Worm (Caenorhabditis elegans): ENCODE measurements around the gene nhr-222.
A peak's percentile ranks its signal among the peaks of the same experiment; 100 is the strongest.

nhr-222 gene

DNA sequence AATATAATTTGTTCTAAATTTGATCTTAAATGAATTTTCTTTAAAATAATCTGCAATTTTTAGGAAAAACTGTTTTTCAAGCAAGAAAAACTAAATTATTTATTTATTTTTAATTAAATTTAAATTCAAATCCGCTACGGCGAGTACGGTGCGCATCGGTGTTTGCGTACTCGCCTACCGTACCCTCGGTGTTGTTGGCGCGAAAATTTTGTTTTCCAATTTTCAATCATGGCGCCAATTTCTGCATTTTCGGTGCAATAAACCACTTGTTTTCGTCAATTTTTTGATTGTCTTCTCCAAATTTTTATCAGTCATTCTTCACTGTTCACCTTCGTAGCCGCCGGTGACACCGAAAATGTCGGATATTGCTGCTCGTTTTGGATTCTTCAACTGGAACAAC, 35.6 kb upstream of the nhr-222 start, which contains the start of gene pygl-1 (continued):
- TF ChIP-seq B0261.1 (tag; optimal IDR thresholded peaks at IDR 0.05) (no peak), unc-130 (GFP tag; optimal IDR thresholded peaks at IDR 0.05) (peak; percentile 95), somi-1 (GFP tag; optimal IDR thresholded peaks at IDR 0.05) (no peak), ccch-3 (GFP tag; optimal IDR thresholded peaks at IDR 0.05) (no peak), ceh-58 (GFP tag; IDR thresholded peaks at IDR 0.05) (no peak), lin-54 (GFP tag; optimal IDR thresholded peaks at IDR 0.05) (peak; percentile 94), ztf-18 (tag; optimal IDR thresholded peaks at IDR 0.05) (no peak), let-526 (GFP tag; IDR thresholded peaks at IDR 0.05) (no peak), lir-1 (GFP tag; conservative IDR thresholded peaks at IDR 0.05) (peak; percentile 71), efl-1 (GFP tag; optimal IDR thresholded peaks at IDR 0.05) (peak; percentile 99), dox-1 (GFP tag; IDR thresholded peaks at IDR 0.05) (peak; percentile 87), bed-2 (GFP tag; IDR thresholded peaks at IDR 0.05) (0 out of 2 replicates have a peak, but pooled peaks have one; percentile 33), nhr-27 (tag; optimal IDR thresholded peaks at IDR 0.05) (no peak), snpc-1.1 (tag; optimal IDR thresholded peaks at IDR 0.05; ENCODE audit: insufficient read depth) (peak; percentile 63), F57A8.1 (GFP tag; optimal IDR thresholded peaks at IDR 0.05) (no peak), ceh-27 (GFP tag; optimal IDR thresholded peaks at IDR 0.05) (no peak), ztf-6 (GFP tag; IDR thresholded peaks at IDR 0.05) (no peak), hmg-20 (GFP tag; IDR thresholded peaks at IDR 0.05) (no peak), D2030.7 (GFP tag; IDR thresholded peaks at IDR 0.05) (peak; percentile 99), ekl-4 (GFP tag; IDR thresholded peaks at IDR 0.05) (peak; percentile 62; the same call in 1 of the 2 replicates), nhr-80 (tag; optimal IDR thresholded peaks at IDR 0.05) (no peak), unc-62 (GFP tag; optimal IDR thresholded peaks at IDR 0.05) (no peak), dpl-1 (GFP tag; optimal IDR thresholded peaks at IDR 0.05) (peak; percentile 94), hlh-26 (GFP tag; conservative IDR thresholded peaks at IDR 0.05) (no peak), Y79H2A.3 (GFP tag; conservative IDR thresholded peaks at IDR 0.05) (peak; percentile 84), F10E7.11 (tag; optimal IDR thresholded peaks at IDR 0.05) (no peak), mel-28 (tag; optimal IDR thresholded peaks at IDR 0.05; ENCODE audit: borderline replicate concordance) (no peak), ets-4 (GFP tag; optimal IDR thresholded peaks at IDR 0.05) (no peak), F55B11.4 (tag; optimal IDR thresholded peaks at IDR 0.05; ENCODE audit: borderline replicate concordance, insufficient read depth) (no peak), T26A5.8 (tag; optimal IDR thresholded peaks at IDR 0.05) (no peak), madf-6 (GFP tag; IDR thresholded peaks at IDR 0.05) (peak; percentile 99), aptf-3 (GFP tag; IDR thresholded peaks at IDR 0.05) (no peak), snpc-4 (GFP tag; optimal IDR thresholded peaks at IDR 0.05) (peak; percentile 27), snpc-4 (tag; optimal IDR thresholded peaks at IDR 0.05) (peak in 2 of 4 experiments; percentile 35 to 65), ceh-79 (tag; optimal IDR thresholded peaks at IDR 0.05) (no peak), snpc-1.3 (tag; optimal IDR thresholded peaks at IDR 0.05; ENCODE audit: insufficient read depth) (peak; percentile 92), cebp-2 (GFP tag; IDR thresholded peaks at IDR 0.05) (no peak), pha-4 (tag; optimal IDR thresholded peaks at IDR 0.05) (no peak), F49E8.2 (tag; optimal IDR thresholded peaks at IDR 0.05; ENCODE audit: insufficient read depth) (peak; percentile 61), fkh-3 (tag; optimal IDR thresholded peaks at IDR 0.05) (no peak), F52B5.7 (tag; optimal IDR thresholded peaks at IDR 0.05) (no peak), zim-3 (tag; optimal IDR thresholded peaks at IDR 0.05) (no peak), mcd-1 (GFP tag; IDR thresholded peaks at IDR 0.05) (peak; percentile 73), atf-7 (tag; optimal IDR thresholded peaks at IDR 0.05) (no peak), Y53G8AR.9 (GFP tag; conservative IDR thresholded peaks at IDR 0.05) (peak; percentile 64), lin-40 (tag; optimal IDR thresholded peaks at IDR 0.05) (no peak), lin-35 (GFP tag; optimal IDR thresholded peaks at IDR 0.05) (peak in 2 of 3 experiments; percentile 35 to 90), lsy-27 (tag; optimal IDR thresholded peaks at IDR 0.05; ENCODE audit: borderline replicate concordance, insufficient read depth) (no peak)
